Fruit fly (Drosophila melanogaster) whole organism, wandering third instar larva: ENCODE data around the gene ed.

Experiments
- Abd-B ChIP-seq: fragments of >200 bp; optimal IDR thresholded peaks from 2 replicates; lab custom pipeline; 2017; ENCODE audit warnings: missing biosample characterization, missing genetic modification characterization
- CG32264 ChIP-seq: fragments of 200-800 bp; sonication (Bioruptor generic); optimal IDR thresholded peaks from 2 replicates; lab custom pipeline; 2016; ENCODE audit warnings: missing biosample characterization, missing genetic modification characterization
- CG9705 ChIP-seq: fragments of 200-800 bp; sonication (Bioruptor generic); optimal IDR thresholded peaks from 2 replicates; lab custom pipeline; 2018; ENCODE audit warnings: missing biosample characterization, mild to moderate bottlenecking, missing genetic modification characterization
- CrebA ChIP-seq: fragments of 200-800 bp; sonication (Bioruptor generic); optimal IDR thresholded peaks from 2 replicates; lab custom pipeline; 2016; ENCODE audit warnings: missing biosample characterization, mild to moderate bottlenecking, missing genetic modification characterization, borderline replicate concordance
- Dfd ChIP-seq: fragments of >200 bp; optimal IDR thresholded peaks from 2 replicates; lab custom pipeline; 2017; ENCODE audit warnings: missing biosample characterization, missing genetic modification characterization
- Dif ChIP-seq: fragments of 200-275, 200-300 bp; sonication (Bioruptor generic); optimal IDR thresholded peaks from 2 replicates; lab custom pipeline; 2018; ENCODE audit warnings: missing biosample characterization, missing genetic modification characterization; ENCODE audit not compliant: partially characterized antibody
- GATAd ChIP-seq: sonication (Bioruptor generic); optimal IDR thresholded peaks from 2 replicates; lab custom pipeline; 2016; ENCODE audit warnings: missing biosample characterization, missing genetic modification characterization
- HLH106 ChIP-seq: fragments of 200-800 bp; optimal IDR thresholded peaks from 3 replicates; lab custom pipeline; 2019; ENCODE audit warnings: missing biosample characterization, mild to moderate bottlenecking, missing genetic modification characterization, moderate library complexity
- Hnf4 ChIP-seq: fragments of 200-800 bp; sonication (Bioruptor generic); optimal IDR thresholded peaks from 2 replicates; lab custom pipeline; 2016; ENCODE audit warnings: missing biosample characterization, mild to moderate bottlenecking, missing genetic modification characterization
- Hr78 ChIP-seq: fragments of >200 bp; optimal IDR thresholded peaks from 2 replicates; lab custom pipeline; 2017; ENCODE audit warnings: missing biosample characterization, missing genetic modification characterization
- Hr83 ChIP-seq: fragments of 200-300 bp; sonication (Bioruptor generic); optimal IDR thresholded peaks from 2 replicates; lab custom pipeline; 2016; ENCODE audit warnings: missing biosample characterization, mild to moderate bottlenecking, missing genetic modification characterization, moderate library complexity; ENCODE audit not compliant: poor library complexity, severe bottlenecking
- Jra ChIP-seq: sonication (Bioruptor generic); optimal IDR thresholded peaks from 2 replicates; lab custom pipeline; 2016; ENCODE audit warnings: missing biosample characterization, missing genetic modification characterization
- Mio ChIP-seq: sonication (Bioruptor generic); optimal IDR thresholded peaks from 2 replicates; lab custom pipeline; 2016; ENCODE audit warnings: missing biosample characterization, missing genetic modification characterization
- Myc ChIP-seq: fragments of >200 bp; optimal IDR thresholded peaks from 2 replicates; lab custom pipeline; 2017
- N ChIP-seq: fragments of >200 bp; optimal IDR thresholded peaks from 2 replicates; lab custom pipeline; 2018; ENCODE audit warnings: missing biosample characterization, missing external identifiers, missing genetic modification characterization
- OdsH ChIP-seq: fragments of 200-800 bp; sonication (Bioruptor generic); optimal IDR thresholded peaks from 2 replicates; lab custom pipeline; 2016; ENCODE audit warnings: missing biosample characterization, mild to moderate bottlenecking, missing genetic modification characterization
- Rel ChIP-seq, 2 experiments: fragments of 200-800 bp; sonication (Bioruptor generic) in 1 of 2; optimal IDR thresholded peaks; 2 replicates in 1 of 2; 3 replicates in 1 of 2; lab custom pipeline; 2016 to 2019; ENCODE audit warnings: mild to moderate bottlenecking in 2 of 2, missing biosample characterization in 2 of 2, missing genetic modification characterization in 2 of 2, moderate library complexity in 1 of 2
- Sp1 ChIP-seq: fragments of 200-800 bp; sonication (Bioruptor generic); optimal IDR thresholded peaks from 3 replicates; lab custom pipeline; 2019; ENCODE audit warnings: missing biosample characterization, mild to moderate bottlenecking, missing genetic modification characterization, moderate library complexity
- Vsx2 ChIP-seq: fragments of 200-300, 225-300 bp; sonication (Bioruptor generic); optimal IDR thresholded peaks from 2 replicates; lab custom pipeline; 2018; ENCODE audit warnings: missing biosample characterization, missing genetic modification characterization; ENCODE audit not compliant: partially characterized antibody
- br ChIP-seq: fragments of 200-800 bp; sonication (Bioruptor generic); optimal IDR thresholded peaks from 2 replicates; lab custom pipeline; 2016; ENCODE audit warnings: missing biosample characterization, missing genetic modification characterization
- brk ChIP-seq: fragments of 200-800 bp; sonication (Bioruptor generic); optimal IDR thresholded peaks from 2 replicates; lab custom pipeline; 2016; ENCODE audit warnings: missing biosample characterization, mild to moderate bottlenecking, missing genetic modification characterization
- dl ChIP-seq, 2 experiments: fragments of 175-275, 200-275 bp in 1 of 2; fragments of 200-275 bp in 1 of 2; sonication (Bioruptor generic); optimal IDR thresholded peaks; lab custom pipeline; 2018; ENCODE audit warnings: mild to moderate bottlenecking in 2 of 2, missing biosample characterization in 2 of 2, missing genetic modification characterization in 2 of 2, moderate library complexity in 2 of 2; ENCODE audit not compliant: partially characterized antibody in 2 of 2, insufficient read depth in 1 of 2
- dmrt93B ChIP-seq: fragments of 200-800 bp; sonication (Bioruptor generic); optimal IDR thresholded peaks from 2 replicates; lab custom pipeline; 2018; ENCODE audit warnings: missing biosample characterization, mild to moderate bottlenecking, missing genetic modification characterization
- dsf ChIP-seq: sonication (Bioruptor generic); optimal IDR thresholded peaks from 2 replicates; lab custom pipeline; 2016; ENCODE audit warnings: missing biosample characterization, missing genetic modification characterization, borderline replicate concordance
- ey ChIP-seq: fragments of 200-800 bp; sonication (Bioruptor generic); optimal IDR thresholded peaks from 2 replicates; lab custom pipeline; 2016; ENCODE audit warnings: missing biosample characterization, missing genetic modification characterization
- foxo ChIP-seq, 2 experiments: fragments of 200-800 bp; sonication (Bioruptor generic); optimal IDR thresholded peaks; 2 replicates in 1 of 2; 3 replicates in 1 of 2; lab custom pipeline; 2016 to 2017; ENCODE audit warnings: missing biosample characterization in 2 of 2, missing genetic modification characterization in 2 of 2
- fru ChIP-seq: fragments of 200-800 bp; sonication (Bioruptor generic); optimal IDR thresholded peaks from 3 replicates; lab custom pipeline; 2016; ENCODE audit warnings: missing biosample characterization, mild to moderate bottlenecking, missing genetic modification characterization
- h ChIP-seq: fragments of 200-800 bp; sonication (Bioruptor generic); optimal IDR thresholded peaks from 3 replicates; lab custom pipeline; 2016; ENCODE audit warnings: missing biosample characterization, mild to moderate bottlenecking, missing genetic modification characterization
- jim ChIP-seq: fragments of 175-275, 200-325 bp; sonication (Bioruptor generic); optimal IDR thresholded peaks from 2 replicates; lab custom pipeline; 2016; ENCODE audit warnings: missing biosample characterization, mild to moderate bottlenecking, missing genetic modification characterization
- lola ChIP-seq: fragments of >200 bp; optimal IDR thresholded peaks from 2 replicates; lab custom pipeline; 2017; ENCODE audit warnings: missing biosample characterization, missing genetic modification characterization
- pan ChIP-seq: fragments of >200 bp; optimal IDR thresholded peaks from 2 replicates; lab custom pipeline; 2017
- psq ChIP-seq: fragments of 200-800 bp; sonication (Bioruptor generic); optimal IDR thresholded peaks from 3 replicates; lab custom pipeline; 2017; ENCODE audit warnings: missing biosample characterization, mild to moderate bottlenecking, missing genetic modification characterization, moderate library complexity
- rgr ChIP-seq: fragments of 200-800 bp; sonication (Bioruptor generic); optimal IDR thresholded peaks from 3 replicates; lab custom pipeline; 2016; ENCODE audit warnings: missing biosample characterization, mild to moderate bottlenecking, missing genetic modification characterization
- sage ChIP-seq: fragments of 200-800 bp; sonication (Bioruptor generic); optimal IDR thresholded peaks from 2 replicates; lab custom pipeline; 2016; ENCODE audit warnings: missing biosample characterization, mild to moderate bottlenecking, missing genetic modification characterization
- sv ChIP-seq: fragments of 200-800 bp; sonication (Bioruptor generic); optimal IDR thresholded peaks from 3 replicates; lab custom pipeline; 2016; ENCODE audit warnings: missing biosample characterization, missing genetic modification characterization
- tai ChIP-seq: sonication (Bioruptor generic); optimal IDR thresholded peaks from 2 replicates; lab custom pipeline; 2016; ENCODE audit warnings: missing biosample characterization, missing genetic modification characterization
- usp ChIP-seq: fragments of >200 bp; optimal IDR thresholded peaks from 2 replicates; lab custom pipeline; 2017; ENCODE audit warnings: missing biosample characterization, missing genetic modification characterization
- woc ChIP-seq: sonication (Bioruptor generic); optimal IDR thresholded peaks from 2 replicates; lab custom pipeline; 2016; ENCODE audit warnings: missing biosample characterization, mild to moderate bottlenecking, missing genetic modification characterization

The ed gene

dm6 chr2L:4031203-4032096 is at the start of gene ed:
ed (plus strand) TSS chr2L:4031377.
- no peak for TF ChIP-seq HLH106 (tag; lab: Kevin White, UChicago)
- no peak for TF ChIP-seq dsf (GFP tag; lab: Kevin White, UChicago)
- no peak for TF ChIP-seq Jra (GFP tag; lab: Kevin White, UChicago)
- no peak for TF ChIP-seq rgr (GFP tag; lab: Kevin White, UChicago)
- no peak for TF ChIP-seq sage
- TF ChIP-seq OdsH: no peak
- TF ChIP-seq Rel (GFP tag; optimal IDR thresholded peaks at IDR 0.05; lab: Kevin White, UChicago): no peak
- no peak for TF ChIP-seq Rel (tag; optimal IDR thresholded peaks at IDR 0.05; lab: Kevin White, UChicago)
- TF ChIP-seq Dfd (GFP tag; lab: Kevin White, UChicago): no peak
- peak; percentile 84 for TF ChIP-seq Vsx2 (GFP tag; lab: Kevin White, UChicago)
- TF ChIP-seq Hr83 (GFP tag; lab: Kevin White, UChicago): no peak
- no peak for TF ChIP-seq woc
- no peak for TF ChIP-seq Myc
- no peak for TF ChIP-seq jim
- no peak for TF ChIP-seq CG9705 (GFP tag; lab: Kevin White, UChicago)
- no peak for TF ChIP-seq usp
- no peak for TF ChIP-seq brk
- TF ChIP-seq dmrt93B (GFP tag; lab: Kevin White, UChicago): no peak
- no peak for TF ChIP-seq GATAd (GFP tag; lab: Kevin White, UChicago)
- no peak for TF ChIP-seq Hnf4 (GFP tag; lab: Kevin White, UChicago)
- no peak for TF ChIP-seq tai
- TF ChIP-seq Sp1 (GFP tag; lab: Kevin White, UChicago): peak; percentile 5
- no peak for TF ChIP-seq fru (GFP tag; lab: Kevin White, UChicago)
- TF ChIP-seq N (GFP tag; lab: Kevin White, UChicago): peak; percentile 2
- no peak for TF ChIP-seq pan (lab: Kevin White, UChicago)
- TF ChIP-seq ey (GFP tag; lab: Kevin White, UChicago): no peak
- no peak for TF ChIP-seq CG32264 (GFP tag; lab: Kevin White, UChicago)
- peak; percentile 80 for TF ChIP-seq Dif (GFP tag; lab: Kevin White, UChicago)
- no peak for TF ChIP-seq h (GFP tag; lab: Kevin White, UChicago)
- peak; percentile 77 for TF ChIP-seq psq (GFP tag; lab: Kevin White, UChicago)
- TF ChIP-seq Mio (GFP tag; lab: Kevin White, UChicago): no peak
- no peak for TF ChIP-seq Abd-B (GFP tag; lab: Kevin White, UChicago)
- TF ChIP-seq CrebA (GFP tag; lab: Kevin White, UChicago): peak; percentile 9
- TF ChIP-seq foxo (GFP tag; optimal IDR thresholded peaks at IDR 0.05; lab: Kevin White, UChicago): no peak
- no peak for TF ChIP-seq dl (GFP tag; optimal IDR thresholded peaks at IDR 0.05; lab: Kevin White, UChicago; ENCODE audit: insufficient read depth in 1 of 2, partially characterized antibody in 2 of 2)
- no peak for TF ChIP-seq br (GFP tag; lab: Kevin White, UChicago)
- no peak for TF ChIP-seq lola (GFP tag; lab: Kevin White, UChicago)
- no peak for TF ChIP-seq sv (GFP tag; lab: Kevin White, UChicago)
- TF ChIP-seq Hr78 (GFP tag; lab: Kevin White, UChicago): no peak

- TF ChIP-seq br (GFP tag; lab: Kevin White, UChicago) (no peak), Dfd (GFP tag; lab: Kevin White, UChicago) (no peak), sage (no peak), GATAd (GFP tag; lab: Kevin White, UChicago) (no peak)
Measured at dm6 chr2L:3991638-3992037, 39.5 kb upstream of the ed start, which contains the start of gene fred. fred (minus strand) TSS chr2L:3991713.
